Worm (Caenorhabditis elegans) whole organism, L2 larva: Measurements from ENCODE around the gene Y57E12B.4.

Experiments
- C34F6.9 ChIP-seq: fragments of 150-350 bp; optimal IDR thresholded peaks from 2 replicates; lab custom pipeline; 2014; ENCODE audit warnings: missing biosample characterization, missing genetic modification characterization
- R02D3.7 ChIP-seq: fragments of 150-350 bp; optimal IDR thresholded peaks from 2 replicates; lab custom pipeline; 2014; ENCODE audit warnings: missing biosample characterization, missing genetic modification characterization
- Y55F3AM.14 ChIP-seq: fragments of 200-800 bp; sonication (Bioruptor generic); optimal IDR thresholded peaks from 2 replicates; lab custom pipeline; 2018; ENCODE audit warnings: mild to moderate bottlenecking, missing genetic modification characterization, missing compliant biosample characterization
- ZK546.5 ChIP-seq: sonication (generic microtip); optimal IDR thresholded peaks from 2 replicates; lab custom pipeline; 2017; ENCODE audit warnings: missing biosample characterization, missing genetic modification characterization
- alr-1 ChIP-seq: fragments of 150-350 bp; optimal IDR thresholded peaks from 2 replicates; lab custom pipeline; 2014; ENCODE audit warnings: missing biosample characterization, missing genetic modification characterization
- aly-2 ChIP-seq: fragments of 150-350 bp; optimal IDR thresholded peaks from 2 replicates; lab custom pipeline; 2014; ENCODE audit warnings: missing biosample characterization, missing genetic modification characterization
- ama-1 ChIP-seq: fragments of 150-350 bp; optimal IDR thresholded peaks from 2 replicates; lab custom pipeline; 2018; ENCODE audit warnings: inconsistent platforms
- ceh-82 ChIP-seq: fragments of 150-350 bp; optimal IDR thresholded peaks from 2 replicates; lab custom pipeline; 2014; ENCODE audit warnings: missing biosample characterization, missing genetic modification characterization
- crh-2 ChIP-seq: sonication (generic microtip); optimal IDR thresholded peaks from 2 replicates; lab custom pipeline; 2017; ENCODE audit warnings: missing biosample characterization, missing genetic modification characterization
- dmd-4 ChIP-seq: sonication (generic microtip); optimal IDR thresholded peaks from 2 replicates; lab custom pipeline; 2017; ENCODE audit warnings: missing biosample characterization, missing genetic modification characterization
- elt-1 ChIP-seq: fragments of 150-350 bp; optimal IDR thresholded peaks from 2 replicates; lab custom pipeline; 2014; ENCODE audit warnings: missing biosample characterization, missing genetic modification characterization
- fos-1 ChIP-seq: fragments of 150-350 bp; optimal IDR thresholded peaks from 2 replicates; lab custom pipeline; 2014; ENCODE audit warnings: missing biosample characterization, missing genetic modification characterization
- gmeb-1 ChIP-seq: fragments of 150-350 bp; optimal IDR thresholded peaks from 2 replicates; lab custom pipeline; 2014; ENCODE audit warnings: missing biosample characterization, missing genetic modification characterization
- lin-11 ChIP-seq: fragments of 150-350 bp; sonication (generic microtip); optimal IDR thresholded peaks from 2 replicates; lab custom pipeline; 2014; ENCODE audit warnings: missing biosample characterization, missing genetic modification characterization, inconsistent platforms, mixed read lengths
- lin-39 ChIP-seq: fragments of 150-350 bp; optimal IDR thresholded peaks from 2 replicates; lab custom pipeline; 2014; ENCODE audit warnings: missing biosample characterization, missing genetic modification reagents, missing genetic modification characterization
- lsy-2 ChIP-seq, 2 experiments: fragments of 150-350 bp in 1 of 2; sonication (generic microtip) in 1 of 2; optimal IDR thresholded peaks; 2 replicates each; lab custom pipeline; 2014 to 2017; ENCODE audit warnings: missing biosample characterization in 2 of 2, missing genetic modification characterization in 2 of 2
- mbf-1 ChIP-seq: sonication (generic microtip); optimal IDR thresholded peaks from 2 replicates; lab custom pipeline; 2017; ENCODE audit warnings: missing biosample characterization, missing genetic modification characterization
- nhr-129 ChIP-seq: fragments of 150-350 bp; optimal IDR thresholded peaks from 2 replicates; lab custom pipeline; 2014; ENCODE audit warnings: missing biosample characterization, missing genetic modification characterization
- nhr-23 ChIP-seq: fragments of 150-350 bp; optimal IDR thresholded peaks from 2 replicates; lab custom pipeline; 2014; ENCODE audit warnings: missing biosample characterization, missing genetic modification reagents, missing genetic modification characterization
- nhr-25 ChIP-seq: fragments of 150-350 bp; sonication (generic microtip); optimal IDR thresholded peaks from 3 replicates; lab custom pipeline; 2014; ENCODE audit warnings: missing biosample characterization, missing genetic modification characterization
- nhr-6 ChIP-seq: fragments of 150-350 bp; optimal IDR thresholded peaks from 2 replicates; lab custom pipeline; 2014; ENCODE audit warnings: missing biosample characterization, missing genetic modification characterization
- peb-1 ChIP-seq: fragments of 150-350 bp; optimal IDR thresholded peaks from 2 replicates; lab custom pipeline; 2014; ENCODE audit warnings: missing biosample characterization, missing genetic modification characterization
- sem-4 ChIP-seq: fragments of 150-350 bp; optimal IDR thresholded peaks from 2 replicates; lab custom pipeline; 2014; ENCODE audit warnings: missing biosample characterization, missing genetic modification reagents, missing genetic modification characterization
- sma-9 ChIP-seq, 2 experiments: fragments of 150-350 bp in 1 of 2; sonication (generic microtip) in 1 of 2; optimal IDR thresholded peaks; 2 replicates each; lab custom pipeline; 2014 to 2016; ENCODE audit warnings: missing genetic modification characterization in 2 of 2, mild to moderate bottlenecking in 1 of 2, missing biosample characterization in 1 of 2, missing compliant biosample characterization in 1 of 2, missing genetic modification reagents in 1 of 2, moderate library complexity in 1 of 2
- snpc-4 ChIP-seq: fragments of 150-350 bp; optimal IDR thresholded peaks from 2 replicates; lab custom pipeline; 2014; ENCODE audit warnings: missing biosample characterization, missing genetic modification characterization
- unc-39 ChIP-seq: fragments of 150-350 bp; optimal IDR thresholded peaks from 2 replicates; lab custom pipeline; 2014; ENCODE audit warnings: missing biosample characterization, missing genetic modification characterization
- unc-55 ChIP-seq: fragments of 150-350 bp; sonication (generic microtip); optimal IDR thresholded peaks from 3 replicates; lab custom pipeline; 2014; ENCODE audit warnings: missing biosample characterization, missing genetic modification reagents, missing genetic modification characterization
- ztf-1 ChIP-seq: fragments of 200-800 bp; sonication (Bioruptor generic); conservative IDR thresholded peaks from 2 replicates; pipeline ENCODE4 v1.3.6; 2022; ENCODE audit warnings: missing genetic modification characterization, missing compliant biosample characterization
- ztf-11 ChIP-seq: sonication (generic microtip); optimal IDR thresholded peaks from 2 replicates; lab custom pipeline; 2017; ENCODE audit warnings: missing biosample characterization, missing genetic modification characterization

The Y57E12B.4 gene

DNA sequence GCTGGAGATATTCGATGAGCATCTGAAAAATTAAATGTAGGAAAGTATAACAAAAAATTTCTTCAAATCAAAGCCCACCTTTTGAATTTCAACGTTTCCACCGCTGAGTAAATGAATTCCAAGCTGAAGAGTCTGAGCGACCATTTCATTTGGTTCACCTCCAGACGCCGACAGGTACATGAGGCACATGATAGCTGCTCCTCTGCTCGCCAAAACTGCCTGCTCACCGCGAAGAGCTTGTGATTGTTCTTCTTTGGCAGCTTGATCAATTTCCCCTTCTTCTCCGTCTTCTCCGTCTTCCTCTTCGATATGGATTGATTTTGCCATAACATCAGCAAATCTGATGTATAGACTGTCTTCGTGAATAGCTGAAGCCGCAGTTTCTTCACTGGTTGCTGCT lies 40.9 kb downstream of the Y57E12B.4 start:
- TF ChIP-seq alr-1 (tag; lab: Kevin White, UChicago) (no peak), sem-4 (tag; lab: Kevin White, UChicago) (no peak), nhr-23 (tag; lab: Kevin White, UChicago) (no peak), lin-11 (tag; lab: Kevin White, UChicago) (no peak), unc-55 (GFP tag; lab: Kevin White, UChicago) (no peak), ztf-1 (GFP tag; lab: Robert Waterston, UW) (no peak), gmeb-1 (tag; lab: Kevin White, UChicago) (no peak), ZK546.5 (no peak), ceh-82 (tag; lab: Kevin White, UChicago) (no peak), Y55F3AM.14 (GFP tag; lab: Kevin White, UChicago) (no peak), crh-2 (tag; lab: Kevin White, UChicago) (no peak)
- TF ChIP-seq, all 48 proteins: peak for 0

DNA sequence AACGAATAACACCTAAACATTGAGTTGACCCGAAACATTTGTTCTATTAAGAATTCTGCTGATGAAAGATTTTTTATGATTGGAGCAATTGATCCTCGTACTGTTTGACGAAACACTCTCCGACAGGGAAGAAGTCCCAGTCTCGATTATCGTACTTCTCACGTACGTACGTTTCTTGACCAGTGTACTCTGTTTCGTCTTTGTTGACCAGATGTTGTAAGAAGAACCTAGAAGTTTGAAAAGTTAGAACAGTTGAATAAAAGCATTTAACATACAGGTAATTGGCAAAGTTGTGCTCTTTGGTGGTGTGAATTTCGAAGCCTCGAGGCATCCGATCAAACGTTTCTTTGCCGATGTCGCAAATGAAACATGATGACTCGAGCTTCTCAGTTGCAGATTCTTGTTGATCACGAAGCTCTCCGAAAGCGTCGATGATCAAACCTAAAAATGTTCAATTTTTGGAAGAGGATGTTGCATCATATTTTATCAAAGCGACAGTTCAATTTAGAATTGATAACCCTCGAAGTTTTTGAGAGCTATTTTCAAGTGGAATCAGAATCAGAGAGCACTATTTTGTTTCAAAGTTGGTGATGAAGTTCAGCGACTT lies 45.3 kb downstream of the Y57E12B.4 start:
- TF ChIP-seq ztf-11 (tag; lab: Kevin White, UChicago), result no peak
- TF ChIP-seq snpc-4 (tag; lab: Kevin White, UChicago), result no peak
- TF ChIP-seq unc-55 (GFP tag; lab: Kevin White, UChicago), result no peak
- no peak for TF ChIP-seq Y55F3AM.14 (GFP tag; lab: Kevin White, UChicago)
- no peak for TF ChIP-seq C34F6.9 (tag; lab: Kevin White, UChicago)
- no peak for TF ChIP-seq crh-2 (tag; lab: Kevin White, UChicago)
- no peak for TF ChIP-seq unc-39 (tag; lab: Kevin White, UChicago)
- TF ChIP-seq nhr-129 (tag; lab: Kevin White, UChicago), result no peak
- no peak for TF ChIP-seq lin-11 (tag; lab: Kevin White, UChicago)
- no peak for TF ChIP-seq mbf-1 (tag; lab: Kevin White, UChicago)
- TF ChIP-seq ama-1 (lab: Kevin White, UChicago), result no peak
- no peak for TF ChIP-seq lsy-2 (tag; optimal IDR thresholded peaks at IDR 0.05; lab: Kevin White, UChicago)
- TF ChIP-seq lin-39, result no peak

DNA sequence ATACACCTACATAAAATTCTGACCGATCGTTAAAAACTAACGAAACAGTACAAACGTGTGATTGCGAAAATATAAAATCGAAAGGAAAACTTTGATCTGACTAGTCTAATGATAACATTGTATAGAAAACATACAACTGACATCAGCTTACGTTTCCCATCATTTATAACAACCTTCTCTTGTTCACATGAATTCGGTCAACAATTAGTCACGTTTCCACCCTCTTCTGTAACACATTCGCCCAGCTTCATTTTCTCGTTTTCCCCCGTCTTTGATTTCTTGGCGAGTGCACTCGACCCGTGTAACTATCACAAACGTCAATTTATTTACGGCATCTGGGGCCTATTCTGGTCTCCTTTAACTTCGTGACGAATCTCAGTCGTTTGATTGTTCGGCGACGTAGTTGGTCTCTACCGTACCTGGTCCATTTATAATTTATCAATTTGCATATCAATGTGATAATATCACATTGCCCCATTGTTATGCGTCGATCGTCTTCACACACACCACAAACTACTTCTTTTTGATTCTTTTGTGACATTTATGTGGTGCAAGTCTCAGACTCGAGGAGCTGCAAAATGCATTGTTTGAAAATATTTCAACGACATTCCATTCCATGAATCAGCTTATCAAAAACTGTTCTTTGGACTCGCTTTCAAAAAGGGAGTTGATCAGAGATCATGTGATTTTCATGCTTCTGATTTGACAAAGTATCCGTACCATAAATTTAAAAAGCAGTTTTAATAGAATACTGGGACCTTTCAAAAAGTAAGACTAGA lies 46.3 kb downstream of the Y57E12B.4 start:
- TF ChIP-seq lin-39, result no peak
- TF ChIP-seq sma-9 (GFP tag; optimal IDR thresholded peaks at IDR 0.05; lab: Kevin White, UChicago), result peak; percentile 26
- no peak for TF ChIP-seq sma-9 (tag; optimal IDR thresholded peaks at IDR 0.05; lab: Kevin White, UChicago)
- no peak for TF ChIP-seq Y55F3AM.14 (GFP tag; lab: Kevin White, UChicago)
- TF ChIP-seq nhr-6 (tag; lab: Kevin White, UChicago), result no peak
- no peak for TF ChIP-seq nhr-129 (tag; lab: Kevin White, UChicago)
- TF ChIP-seq fos-1, result no peak
- peak; percentile 23 for TF ChIP-seq crh-2 (tag; lab: Kevin White, UChicago)
- TF ChIP-seq peb-1, result no peak

DNA sequence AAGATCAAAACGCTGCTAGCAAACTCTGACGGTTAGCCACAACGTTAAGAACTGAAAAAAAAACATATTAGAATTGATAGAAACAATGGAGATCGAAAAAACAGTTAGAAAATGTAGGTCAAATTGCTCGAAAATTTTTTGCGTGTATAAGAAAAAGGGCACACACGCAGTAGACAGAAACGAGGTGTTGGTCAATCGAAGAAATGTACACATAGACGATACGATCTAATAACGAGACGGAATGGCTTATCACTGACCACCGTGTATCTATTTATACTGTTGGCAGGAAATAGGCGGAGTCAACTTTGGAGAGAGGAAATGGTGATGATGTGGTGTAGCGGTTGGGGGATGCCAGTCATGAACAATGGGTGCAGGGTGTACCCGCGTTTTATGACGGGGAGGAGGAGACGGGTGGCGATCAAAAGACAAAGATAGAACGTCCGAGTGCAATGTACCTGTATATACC lies 47.1 kb downstream of the Y57E12B.4 start, which contains the start of gene odc-1:
Gene odc-1, minus strand, starts transcription at position 51 of the 466 bp plus-strand sequence.
- TF ChIP-seq elt-1 (no peak), sma-9 (GFP tag; optimal IDR thresholded peaks at IDR 0.05; lab: Kevin White, UChicago) (peak; percentile 25), sma-9 (tag; optimal IDR thresholded peaks at IDR 0.05; lab: Kevin White, UChicago) (no peak), nhr-25 (tag; lab: Kevin White, UChicago) (no peak), ztf-1 (GFP tag; lab: Robert Waterston, UW) (no peak), alr-1 (tag; lab: Kevin White, UChicago) (no peak)
- TF ChIP-seq, all 48 proteins: peak for 1

DNA sequence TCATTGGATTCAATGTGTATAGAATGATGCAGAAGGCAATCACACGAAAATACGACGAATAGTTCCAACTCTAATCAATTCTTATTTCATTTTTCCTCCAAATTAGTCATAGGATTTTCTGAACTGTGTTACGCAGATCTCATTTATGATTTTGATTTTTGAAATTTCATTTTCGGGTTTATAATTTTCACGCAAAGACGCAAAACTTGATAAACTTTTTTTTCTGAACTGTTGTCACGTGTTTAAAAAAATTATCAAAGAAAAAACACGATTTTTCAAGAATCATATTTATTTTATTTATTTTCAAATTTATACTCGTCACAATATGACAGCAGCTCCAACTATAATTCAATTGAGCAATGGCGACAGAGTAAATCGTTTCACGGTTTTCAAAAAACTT lies 50.6 kb downstream of the Y57E12B.4 start, which contains the start of gene K11C4.1:
Gene K11C4.1, plus strand, starts transcription at position 301 of the 400 bp plus-strand sequence.
- TF ChIP-seq unc-55 (GFP tag; lab: Kevin White, UChicago) (no peak), dmd-4 (tag; lab: Kevin White, UChicago) (no peak), R02D3.7 (tag; lab: Kevin White, UChicago) (no peak), lin-11 (tag; lab: Kevin White, UChicago) (no peak), alr-1 (tag; lab: Kevin White, UChicago) (no peak), nhr-129 (tag; lab: Kevin White, UChicago) (no peak), aly-2 (tag; lab: Kevin White, UChicago) (no peak)
